Worm (Caenorhabditis elegans) whole organism, young adult: ENCODE results near the gene dtmk-1.

Experiments
- Y56A3A.18 ChIP-seq: fragments of 200-800 bp; sonication (Bioruptor generic); IDR thresholded peaks from 2 replicates; pipeline ENCODE4 v1.3.6; 2022; ENCODE audit warnings: missing genetic modification reagents, missing genetic modification characterization, missing compliant biosample characterization
- aptf-2 ChIP-seq: fragments of 200-800 bp; sonication (Bioruptor generic); conservative IDR thresholded peaks from 2 replicates; pipeline ENCODE4 v1.3.6; 2022; ENCODE audit warnings: missing genetic modification reagents, missing genetic modification characterization, missing compliant biosample characterization
- lin-26 ChIP-seq: fragments of 200-800 bp; sonication (Bioruptor generic); IDR thresholded peaks from 2 replicates; pipeline ENCODE4 v1.3.6; 2022; ENCODE audit warnings: missing genetic modification reagents, missing genetic modification characterization, missing compliant biosample characterization
- nfya-1 ChIP-seq: sonication (generic microtip); optimal IDR thresholded peaks from 2 replicates; lab custom pipeline; 2017; ENCODE audit warnings: antibody characterized with exemption, missing compliant biosample characterization, missing genetic modification characterization, borderline replicate concordance; ENCODE audit not compliant: insufficient read depth
- nhr-90 ChIP-seq: sonication (generic microtip); optimal IDR thresholded peaks from 2 replicates; lab custom pipeline; 2016; ENCODE audit warnings: missing genotype, mild to moderate bottlenecking, missing genetic modification characterization, missing compliant biosample characterization
- unc-130 ChIP-seq: sonication (generic microtip); optimal IDR thresholded peaks from 2 replicates; lab custom pipeline; 2016; ENCODE audit warnings: missing genetic modification reagents, missing genetic modification characterization, missing compliant biosample characterization
- zfh-2 ChIP-seq: fragments of 200-800 bp; sonication (Bioruptor generic); conservative IDR thresholded peaks from 2 replicates; pipeline ENCODE4 v1.3.6; 2022; ENCODE audit warnings: missing genetic modification reagents, missing genetic modification characterization, missing compliant biosample characterization

DNA sequence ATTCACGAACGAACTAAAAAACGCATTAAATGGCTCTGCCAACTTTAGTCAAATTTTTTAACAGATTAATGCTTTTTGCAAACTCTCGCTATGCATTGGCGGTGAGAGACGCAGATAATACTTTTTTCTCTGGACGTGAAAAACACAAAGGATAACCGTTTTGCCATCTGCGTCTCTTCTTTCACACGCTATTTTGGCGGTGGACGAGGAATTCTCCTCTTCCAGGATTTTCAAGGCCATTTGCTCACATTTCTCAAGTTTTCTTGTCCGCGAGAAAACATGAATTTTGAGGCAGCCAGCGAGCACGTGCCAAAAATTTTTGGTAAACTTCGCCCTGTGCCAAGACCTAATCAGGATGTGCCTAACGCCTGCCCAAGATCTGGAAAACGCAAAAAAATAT lies 35.9 kb downstream of the dtmk-1 start:
- TF ChIP-seq nfya-1 (tag; lab: Kevin White, UChicago), result no peak
- TF ChIP-seq Y56A3A.18 (GFP tag; lab: Robert Waterston, UW), result no peak
- no peak for TF ChIP-seq nhr-90 (tag; lab: Kevin White, UChicago)
- TF ChIP-seq aptf-2 (GFP tag; lab: Robert Waterston, UW), result no peak
- 0 out of 2 replicates have a peak, but pooled peaks have one; percentile 20 for TF ChIP-seq zfh-2 (GFP tag; lab: Robert Waterston, UW)
- no peak for TF ChIP-seq unc-130 (GFP tag; lab: Kevin White, UChicago)
- no peak for TF ChIP-seq lin-26 (GFP tag; lab: Robert Waterston, UW)
